Worm (Caenorhabditis elegans) whole organism, dauer: ENCODE results near the gene T10C6.6.

Experiments used
- unc-62 ChIP-seq: sonication (generic microtip); optimal IDR thresholded peaks from 2 replicates; lab custom pipeline; 2017; ENCODE audit warnings: missing biosample characterization, missing genetic modification reagents, missing genetic modification characterization

Gene T10C6.6

DNA sequence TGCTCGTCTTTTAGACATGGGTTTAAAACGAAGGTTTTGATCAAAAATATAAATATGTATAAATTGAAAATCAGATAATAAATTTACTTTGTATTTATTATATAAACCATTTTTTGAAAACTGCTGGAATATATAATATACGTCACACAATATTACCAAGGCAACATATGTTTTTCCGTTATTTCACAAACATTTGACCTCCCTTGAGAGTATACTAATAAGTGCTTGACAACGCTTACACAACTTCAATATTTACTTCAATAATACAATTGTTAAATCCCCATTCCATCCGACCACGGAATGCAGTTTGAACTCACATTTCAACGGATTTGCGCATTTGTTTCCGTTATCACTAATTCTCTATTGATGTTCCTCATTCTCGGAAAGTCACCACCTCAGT is 23.4 kb downstream of the T10C6.6 start, which contains the start of gene str-198:
TSS of gene str-198 (plus strand) at position 301 of the 400 bp plus-strand sequence.
- TF ChIP-seq unc-62 (GFP tag; lab: Kevin White, UChicago) = no peak

DNA sequence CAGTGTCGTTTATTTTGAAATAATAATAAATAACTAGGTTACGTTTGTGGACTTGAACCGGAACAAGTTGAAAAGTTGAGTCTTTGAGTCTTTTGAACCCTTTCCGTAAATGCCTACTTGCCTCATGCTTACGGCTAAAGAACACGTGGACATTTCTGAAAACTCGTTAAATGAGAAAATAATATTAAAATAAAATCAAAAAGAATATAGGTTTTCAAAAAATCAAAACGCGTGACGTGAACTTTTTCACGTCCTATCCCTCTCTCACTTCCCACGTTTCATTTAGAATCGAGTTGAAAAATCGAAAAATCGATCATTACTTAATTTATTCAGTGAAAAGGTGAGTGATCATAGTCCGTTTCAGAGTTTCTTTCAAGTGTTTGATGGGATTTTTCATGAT is 25.1 kb downstream of the T10C6.6 start, which contains the start of gene best-12:
TSS of gene best-12 (plus strand) at position 301 of the 400 bp plus-strand sequence.
- TF ChIP-seq unc-62 (GFP tag; lab: Kevin White, UChicago) = no peak

ce11 chrV:16053373-16053772 is 29.2 kb downstream of the T10C6.6 start, which contains the start of gene F14H3.3:
Gene F14H3.3, minus strand, starts transcription at chrV:16053473.
- no peak for TF ChIP-seq unc-62 (GFP tag; lab: Kevin White, UChicago)

- no peak for TF ChIP-seq unc-62 (GFP tag; lab: Kevin White, UChicago)
Observed at ce11 chrV:16055031-16055430, 30.9 kb downstream of the T10C6.6 start, which contains the start of gene F14H3.4. Gene F14H3.4, minus strand, starts transcription at chrV:16055072.

ce11 chrV:16057010-16057463 is 32.9 kb downstream of the T10C6.6 start, which contains the start of gene F14H3.5:
Gene F14H3.5, minus strand, starts transcription at chrV:16057060.
- TF ChIP-seq unc-62 (GFP tag; lab: Kevin White, UChicago) = no peak

DNA sequence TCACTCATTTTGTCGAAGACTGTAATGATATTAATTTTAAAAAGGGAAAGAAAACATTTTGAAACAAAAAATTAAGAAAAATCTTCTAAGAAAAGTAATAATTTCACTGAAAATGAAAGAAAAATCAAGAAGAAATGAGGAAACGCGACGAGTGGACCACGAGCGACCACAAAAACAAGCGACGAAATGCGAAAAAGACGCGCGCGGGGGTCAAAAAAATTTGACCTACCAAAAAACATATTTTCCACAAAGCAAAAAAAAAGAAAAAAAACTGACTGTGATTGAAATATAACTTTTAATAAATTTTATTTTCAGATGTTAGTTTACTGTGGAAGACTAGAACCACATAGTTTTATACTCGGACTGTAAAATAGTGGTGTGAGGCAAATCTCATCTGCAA is 34.7 kb downstream of the T10C6.6 start, which contains the start of gene F14H3.6:
TSS of gene F14H3.6 (minus strand) at position 22 of the 400 bp plus-strand sequence.
- TF ChIP-seq unc-62 (GFP tag; lab: Kevin White, UChicago) = no peak

ce11 chrV:16060135-16060534 is 36.0 kb downstream of the T10C6.6 start, which contains the start of gene F14H3.15:
Gene F14H3.15, minus strand, starts transcription at chrV:16060235.
- no peak for TF ChIP-seq unc-62 (GFP tag; lab: Kevin White, UChicago)

- TF ChIP-seq unc-62 (GFP tag; lab: Kevin White, UChicago) = no peak
Observed at ce11 chrV:16061993-16062392, 37.9 kb downstream of the T10C6.6 start, which contains the start of gene fbxa-100. Gene fbxa-100, minus strand, starts transcription at chrV:16062093.

- no peak for TF ChIP-seq unc-62 (GFP tag; lab: Kevin White, UChicago)
Observed at ce11 chrV:16062788-16063187, 38.7 kb downstream of the T10C6.6 start, which contains the start of gene F14H3.14. Gene F14H3.14, minus strand, starts transcription at chrV:16062888.

DNA sequence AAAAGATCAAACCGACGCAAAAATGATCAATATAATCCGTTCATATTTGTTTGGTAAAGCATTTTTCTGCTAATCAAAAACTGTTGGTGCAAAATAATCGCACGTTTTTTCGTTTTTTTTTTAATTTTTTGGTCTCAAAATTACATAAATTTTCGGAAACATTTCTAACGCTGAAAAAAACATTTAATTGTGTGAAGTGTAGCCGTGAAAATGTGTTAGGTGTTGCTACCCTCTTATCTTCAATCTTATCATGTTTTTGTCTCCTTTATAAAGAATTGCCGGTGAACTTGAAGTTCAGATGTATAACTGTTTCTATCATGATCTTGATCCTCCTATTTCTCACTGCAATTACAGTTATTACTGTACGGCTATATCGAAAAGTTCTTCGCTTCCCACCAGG is 44.8 kb downstream of the T10C6.6 start, which contains the start of gene cyp-35D1:
TSS of gene cyp-35D1 (plus strand) at position 301 of the 400 bp plus-strand sequence.
- TF ChIP-seq unc-62 (GFP tag; lab: Kevin White, UChicago) = no peak

- no peak for TF ChIP-seq unc-62 (GFP tag; lab: Kevin White, UChicago)
Observed at ce11 chrV:16071167-16071566, 47.0 kb downstream of the T10C6.6 start, which contains the start of gene nhr-176. Gene nhr-176, plus strand, starts transcription at chrV:16071325.

DNA sequence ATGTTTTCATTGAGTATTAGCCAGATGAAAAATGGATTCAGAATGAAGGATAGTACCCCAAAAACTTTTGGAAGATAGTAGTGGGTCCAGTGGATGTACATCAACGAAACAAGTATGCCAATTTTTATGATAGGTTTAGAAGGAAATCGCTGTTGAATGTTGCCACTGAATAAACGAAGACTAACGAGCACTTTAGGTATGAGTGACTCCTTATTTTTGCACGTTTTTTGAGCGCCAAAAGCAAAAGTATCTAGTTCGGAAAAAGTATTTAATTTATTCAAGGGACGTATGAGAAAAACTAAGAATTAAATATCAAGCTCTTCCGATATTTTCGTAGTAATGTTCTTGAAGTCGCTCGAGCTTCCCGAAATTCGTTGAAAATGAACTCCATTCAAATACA is 49.7 kb downstream of the T10C6.6 start, which contains the start of gene srj-10:
TSS of gene srj-10 (minus strand) at position 101 of the 400 bp plus-strand sequence.
- TF ChIP-seq unc-62 (GFP tag; lab: Kevin White, UChicago) = no peak

ce11 chrV:16075250-16075709 is 51.2 kb downstream of the T10C6.6 start, which contains the start of the genes F14H3.12 and srj-29:
Gene F14H3.12, minus strand, starts transcription at chrV:16075323.
Gene srj-29, plus strand, starts transcription at chrV:16075659.
- TF ChIP-seq unc-62 (GFP tag; lab: Kevin White, UChicago) = no peak
